Worm (Caenorhabditis elegans): ENCODE measurements around the gene F18A11.5.

DNA sequence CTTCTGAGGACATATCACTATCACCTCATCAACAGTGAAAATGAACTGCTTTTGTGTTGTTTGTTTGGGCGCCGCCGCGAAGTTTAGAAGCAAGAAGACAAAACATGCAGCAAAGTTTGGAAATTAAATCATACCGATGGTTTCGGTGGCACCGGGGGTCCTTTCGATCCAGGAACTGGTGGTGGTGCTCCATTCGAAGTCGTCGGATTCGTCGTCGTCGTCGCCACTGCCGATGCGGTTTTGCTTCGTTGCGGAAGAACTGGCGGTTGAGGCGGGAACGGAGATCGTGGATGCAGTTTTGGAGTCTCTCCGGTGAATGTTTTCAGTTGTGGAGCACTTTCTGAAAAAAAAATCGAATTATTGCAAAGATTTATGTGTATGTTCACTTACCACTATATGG is 9.4 kb upstream of the F18A11.5 start:
- TF ChIP-seq ztf-29 (GFP tag; IDR thresholded peaks at IDR 0.05) (no peak), ref-1 (GFP tag; conservative IDR thresholded peaks at IDR 0.05) (no peak), cog-1 (tag; optimal IDR thresholded peaks at IDR 0.05) (no peak), klf-2 (GFP tag; conservative IDR thresholded peaks at IDR 0.05) (no peak), flt-1 (GFP tag; IDR thresholded peaks at IDR 0.05) (no peak)

Data from whole organism, midembryonic.